Fruit fly (Drosophila melanogaster) whole organism, adult: ENCODE measurements around the gene CG13643.

Experiments used
- CG11617 ChIP-seq: fragments of 200-800 bp; sonication (Bioruptor generic); optimal IDR thresholded peaks from 2 replicates; lab custom pipeline; 2017; ENCODE audit warnings: mild to moderate bottlenecking, missing biosample characterization, missing genetic modification reagents, missing genetic modification characterization
- CG12768 ChIP-seq: fragments of 200-800 bp; sonication (Bioruptor generic); optimal IDR thresholded peaks from 2 replicates; lab custom pipeline; 2017; ENCODE audit warnings: missing biosample characterization, missing genetic modification characterization, mild to moderate bottlenecking, moderate library complexity, missing genetic modification reagents
- CG14711 ChIP-seq: fragments of 200-800 bp; sonication (Bioruptor generic); optimal IDR thresholded peaks from 2 replicates; lab custom pipeline; 2018; ENCODE audit warnings: missing biosample characterization, mild to moderate bottlenecking, missing genetic modification characterization, moderate library complexity
- CG1620 ChIP-seq: fragments of 200-800 bp; sonication (Bioruptor generic); optimal IDR thresholded peaks from 2 replicates; lab custom pipeline; 2016; ENCODE audit warnings: missing biosample characterization, missing genetic modification characterization
- CG33017 ChIP-seq: fragments of 200-800 bp; sonication (Bioruptor generic); optimal IDR thresholded peaks from 2 replicates; lab custom pipeline; 2018; ENCODE audit warnings: missing biosample characterization, mild to moderate bottlenecking, missing genetic modification characterization, moderate library complexity
- CG5204 ChIP-seq: fragments of 200-800 bp; sonication (Bioruptor generic); optimal IDR thresholded peaks from 2 replicates; lab custom pipeline; 2016; ENCODE audit warnings: missing biosample characterization, missing genetic modification characterization
- CG7045 ChIP-seq: fragments of 200-800 bp; sonication (Bioruptor generic); optimal IDR thresholded peaks from 2 replicates; lab custom pipeline; 2017; ENCODE audit warnings: missing biosample characterization, mild to moderate bottlenecking, missing genetic modification characterization
- CG7101 ChIP-seq: fragments of 200-800 bp; sonication (Bioruptor generic); optimal IDR thresholded peaks from 2 replicates; lab custom pipeline; 2018; ENCODE audit warnings: missing biosample characterization, mild to moderate bottlenecking, missing genetic modification characterization, moderate library complexity
- Clk ChIP-seq: fragments of 200-800 bp; sonication (Bioruptor generic); optimal IDR thresholded peaks from 2 replicates; lab custom pipeline; 2017; ENCODE audit warnings: missing biosample characterization, missing genetic modification characterization
- Crg-1 ChIP-seq: fragments of 200-800 bp; sonication (Bioruptor generic); optimal IDR thresholded peaks from 2 replicates; lab custom pipeline; 2016; ENCODE audit warnings: missing biosample characterization, missing genetic modification characterization
- Hr96 ChIP-seq: fragments of 200-800 bp; sonication (Bioruptor generic); optimal IDR thresholded peaks from 2 replicates; lab custom pipeline; 2016; ENCODE audit warnings: missing biosample characterization, missing genetic modification characterization
- Mnt ChIP-seq: fragments of 200-800 bp; sonication (Bioruptor generic); optimal IDR thresholded peaks from 2 replicates; lab custom pipeline; 2016; ENCODE audit warnings: missing biosample characterization, mild to moderate bottlenecking, missing genetic modification characterization
- bab1 ChIP-seq: fragments of 200-800 bp; sonication (Bioruptor generic); optimal IDR thresholded peaks from 3 replicates; lab custom pipeline; 2019; ENCODE audit warnings: missing biosample characterization, mild to moderate bottlenecking, missing genetic modification characterization, moderate library complexity
- cic ChIP-seq: fragments of 200-800 bp; sonication (Bioruptor generic); optimal IDR thresholded peaks from 2 replicates; lab custom pipeline; 2017; ENCODE audit warnings: missing biosample characterization, mild to moderate bottlenecking, missing genetic modification characterization, moderate library complexity
- cnc ChIP-seq, 2 experiments: fragments of >200 bp; optimal IDR thresholded peaks; 2 replicates each; lab custom pipeline; 2017
- kay ChIP-seq: fragments of 200-800 bp; sonication (Bioruptor generic); peaks from one replicate; lab custom pipeline; 2016; ENCODE audit warnings: missing biosample characterization, missing genetic modification characterization, borderline replicate concordance
- pad ChIP-seq: fragments of 200-800 bp; sonication (Bioruptor generic); optimal IDR thresholded peaks from 3 replicates; lab custom pipeline; 2017; ENCODE audit warnings: missing biosample characterization, missing genetic modification characterization, mild to moderate bottlenecking, moderate library complexity, missing genetic modification reagents
- tj ChIP-seq: fragments of 200-800 bp; sonication (Bioruptor generic); optimal IDR thresholded peaks from 3 replicates; lab custom pipeline; 2017; ENCODE audit warnings: missing biosample characterization, mild to moderate bottlenecking, missing genetic modification characterization, moderate library complexity
- toe ChIP-seq: fragments of 200-800 bp; sonication (Bioruptor generic); optimal IDR thresholded peaks from 2 replicates; lab custom pipeline; 2016; ENCODE audit warnings: missing biosample characterization, missing genetic modification characterization

Gene CG13643

DNA sequence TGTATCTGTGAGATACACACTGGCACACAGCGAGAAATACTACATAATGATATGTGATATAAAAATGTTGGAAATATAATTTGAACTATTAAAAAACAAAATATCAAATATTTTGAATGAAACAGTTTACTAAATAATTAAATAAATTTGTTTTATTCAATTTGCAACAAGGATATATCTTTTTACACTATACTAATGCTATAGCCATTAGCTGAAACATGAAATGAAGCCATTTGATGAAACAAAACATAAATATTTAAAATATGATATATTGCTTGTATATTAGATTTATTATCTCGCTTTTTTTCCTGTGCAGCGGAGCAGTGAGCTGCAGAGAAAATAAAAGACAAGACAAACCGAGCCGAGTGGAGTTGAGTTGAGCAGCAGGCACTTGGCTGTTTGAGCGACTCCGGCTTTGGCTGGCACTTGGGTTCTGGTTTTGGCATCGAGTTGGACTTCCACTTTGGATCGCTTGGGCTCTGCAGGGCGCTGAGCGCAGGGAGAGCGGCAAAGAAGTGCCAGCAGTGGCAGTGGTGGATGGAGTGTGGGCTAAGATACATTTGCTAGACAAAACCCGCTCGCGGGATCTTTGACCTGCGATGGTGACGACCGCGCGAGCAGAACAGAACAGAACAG lies 12.4 kb downstream of the CG13643 start:
- TF ChIP-seq CG14711 (tag; lab: Kevin White, UChicago) (no peak), Mnt (GFP tag; lab: Kevin White, UChicago) (no peak), tj (GFP tag; lab: Kevin White, UChicago) (no peak), kay (GFP tag; lab: Kevin White, UChicago) (no peak), CG7045 (GFP tag; lab: Kevin White, UChicago) (no peak), CG1620 (GFP tag; lab: Kevin White, UChicago) (no peak), bab1 (no peak)

DNA sequence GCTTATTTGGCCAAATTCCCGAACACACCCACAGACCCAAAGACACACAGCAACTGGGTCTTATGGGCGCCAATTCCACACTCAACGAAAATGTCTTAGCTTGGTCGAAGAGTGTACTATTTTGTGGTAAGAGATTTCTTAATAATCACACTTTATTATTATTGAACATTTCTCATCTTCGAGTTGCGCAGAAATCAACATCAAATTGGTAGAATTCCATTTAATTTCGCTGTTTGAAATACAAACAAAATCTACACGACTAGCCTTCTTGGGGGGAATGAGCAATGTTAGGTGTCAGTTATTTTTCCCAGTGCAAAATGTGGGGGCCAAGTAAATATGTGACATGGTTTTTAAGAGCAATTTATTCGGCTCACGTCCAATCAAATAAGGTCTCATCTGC lies 14.9 kb downstream of the CG13643 start:
- TF ChIP-seq CG1620 (GFP tag; lab: Kevin White, UChicago) (no peak), CG12768 (no peak), CG33017 (tag; lab: Kevin White, UChicago) (no peak), Clk (no peak), Mnt (GFP tag; lab: Kevin White, UChicago) (no peak), CG5204 (GFP tag; lab: Kevin White, UChicago) (no peak), Crg-1 (no peak), pad (GFP tag; lab: Kevin White, UChicago) (no peak), tj (GFP tag; lab: Kevin White, UChicago) (no peak), cic (GFP tag; lab: Kevin White, UChicago) (no peak), Hr96 (GFP tag; lab: Kevin White, UChicago) (no peak), toe (GFP tag; lab: Kevin White, UChicago) (no peak), CG7101 (tag; lab: Kevin White, UChicago) (no peak), kay (GFP tag; lab: Kevin White, UChicago) (no peak), CG14711 (tag; lab: Kevin White, UChicago) (no peak), CG7045 (GFP tag; lab: Kevin White, UChicago) (no peak), bab1 (no peak), CG11617 (GFP tag; lab: Kevin White, UChicago) (no peak), cnc (optimal IDR thresholded peaks at IDR 0.05; lab: Kevin White, UChicago) (no peak)

- TF ChIP-seq cic (GFP tag; lab: Kevin White, UChicago) = no peak
- peak; percentile 92 for TF ChIP-seq tj (GFP tag; lab: Kevin White, UChicago)
Observed at dm6 chr3R:24890217-24890616, 15.6 kb downstream of the CG13643 start.

DNA sequence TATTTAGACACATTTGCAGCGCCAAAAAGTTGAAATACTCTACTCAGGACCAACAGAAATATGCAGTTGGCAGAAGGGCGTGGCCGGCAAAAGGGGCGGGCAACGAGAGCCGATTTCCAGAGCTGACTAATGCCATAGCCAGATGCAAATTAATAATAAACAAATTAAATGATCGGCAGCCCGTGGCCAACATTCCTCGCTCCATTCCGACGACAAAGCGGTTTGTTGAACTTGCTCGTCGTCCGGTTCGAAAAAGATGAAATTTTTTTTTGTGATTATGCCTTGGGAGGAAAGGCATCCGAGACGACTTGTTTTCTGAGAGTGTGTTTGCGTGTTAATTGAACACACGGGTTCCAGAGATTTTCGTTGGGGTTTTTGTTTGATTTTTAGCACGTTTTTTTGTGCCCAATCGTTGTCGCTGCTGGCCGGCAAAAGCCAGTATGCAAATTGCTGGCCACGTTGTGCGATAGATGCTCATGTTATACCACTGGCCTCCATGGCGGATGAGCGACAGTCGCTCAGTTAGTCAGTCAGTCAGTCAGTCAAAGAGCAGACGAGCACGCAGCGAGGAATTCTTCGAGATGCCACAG lies 16.4 kb downstream of the CG13643 start:
- TF ChIP-seq Clk (no peak), cnc (optimal IDR thresholded peaks at IDR 0.05; lab: Kevin White, UChicago) (no peak), CG7045 (GFP tag; lab: Kevin White, UChicago) (no peak), CG33017 (tag; lab: Kevin White, UChicago) (no peak), bab1 (no peak)

DNA sequence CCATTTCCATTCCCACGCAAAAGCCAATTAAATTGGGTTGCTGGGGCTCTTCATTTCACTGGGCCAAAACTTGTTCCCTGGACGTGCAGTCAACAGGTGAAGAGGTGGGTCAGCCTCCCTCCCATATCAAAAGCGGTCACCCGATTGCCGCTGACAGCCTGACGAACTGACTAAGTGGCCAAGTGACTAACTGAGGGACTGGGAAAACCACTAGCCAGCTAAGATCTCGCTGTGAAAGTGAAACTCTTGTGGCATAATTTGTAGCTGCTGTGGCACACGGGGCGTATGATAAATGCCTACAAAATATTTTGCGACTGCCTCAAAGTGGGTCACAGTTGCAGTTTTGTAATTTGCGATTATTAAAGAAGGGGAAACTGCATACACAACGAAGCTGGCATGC lies 17.4 kb downstream of the CG13643 start:
- no peak for TF ChIP-seq CG7101 (tag; lab: Kevin White, UChicago)
- TF ChIP-seq CG1620 (GFP tag; lab: Kevin White, UChicago) = no peak
- no peak for TF ChIP-seq Mnt (GFP tag; lab: Kevin White, UChicago)
- TF ChIP-seq kay (GFP tag; lab: Kevin White, UChicago) = no peak
- TF ChIP-seq bab1 = no peak
- TF ChIP-seq CG5204 (GFP tag; lab: Kevin White, UChicago) = no peak
- no peak for TF ChIP-seq Hr96 (GFP tag; lab: Kevin White, UChicago)
- no peak for TF ChIP-seq Clk
- TF ChIP-seq CG12768 = no peak
- no peak for TF ChIP-seq CG7045 (GFP tag; lab: Kevin White, UChicago)
- no peak for TF ChIP-seq cnc (optimal IDR thresholded peaks at IDR 0.05; lab: Kevin White, UChicago)

DNA sequence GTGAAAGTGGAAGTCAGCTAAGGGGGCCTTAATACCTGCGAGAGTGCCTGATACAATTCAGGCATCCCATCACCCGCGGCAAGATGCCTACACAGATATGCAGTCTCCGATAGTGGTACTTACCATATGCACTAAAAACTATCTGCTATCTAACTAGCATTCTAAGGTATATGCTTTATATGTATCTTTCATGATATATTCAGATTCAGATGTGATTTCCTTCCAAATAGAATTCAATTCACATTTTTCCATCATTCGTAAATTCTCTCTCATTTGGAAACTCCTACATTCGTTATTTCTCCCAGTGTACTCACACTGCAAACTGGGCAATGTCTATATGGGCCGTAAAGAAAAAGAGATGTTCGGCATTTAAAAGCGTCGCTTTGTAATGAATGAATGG lies 19.3 kb downstream of the CG13643 start:
- no peak for TF ChIP-seq Clk
- TF ChIP-seq Hr96 (GFP tag; lab: Kevin White, UChicago) = no peak
- no peak for TF ChIP-seq Crg-1
- no peak for TF ChIP-seq CG14711 (tag; lab: Kevin White, UChicago)
- TF ChIP-seq CG11617 (GFP tag; lab: Kevin White, UChicago) = no peak
- no peak for TF ChIP-seq cic (GFP tag; lab: Kevin White, UChicago)
- no peak for TF ChIP-seq CG33017 (tag; lab: Kevin White, UChicago)
- TF ChIP-seq CG7045 (GFP tag; lab: Kevin White, UChicago) = no peak
- TF ChIP-seq CG7101 (tag; lab: Kevin White, UChicago) = no peak
- TF ChIP-seq kay (GFP tag; lab: Kevin White, UChicago) = no peak
- no peak for TF ChIP-seq bab1
- TF ChIP-seq cnc (optimal IDR thresholded peaks at IDR 0.05; lab: Kevin White, UChicago) = no peak
- TF ChIP-seq tj (GFP tag; lab: Kevin White, UChicago) = no peak
- TF ChIP-seq pad (GFP tag; lab: Kevin White, UChicago) = no peak

dm6 chr3R:24878655-24879054 lies 27.1 kb downstream of the CG13643 start:
- TF ChIP-seq cnc (optimal IDR thresholded peaks at IDR 0.05; lab: Kevin White, UChicago) (no peak), tj (GFP tag; lab: Kevin White, UChicago) (peak; percentile 90), Hr96 (GFP tag; lab: Kevin White, UChicago) (no peak), Mnt (GFP tag; lab: Kevin White, UChicago) (no peak), CG11617 (GFP tag; lab: Kevin White, UChicago) (no peak), CG5204 (GFP tag; lab: Kevin White, UChicago) (no peak), Clk (no peak)
